Fruit fly (Drosophila melanogaster): Measurements from ENCODE around the gene Gal.

dm6 chr2L:5983236-5983635 lies 23.4 kb downstream of the Gal start:
- TF ChIP-seq Crg-1 (GFP tag; optimal IDR thresholded peaks at IDR 0.05) = no peak
- TF ChIP-seq CG33017 (tag; optimal IDR thresholded peaks at IDR 0.05) = no peak
- no peak for TF ChIP-seq Hr96 (GFP tag; optimal IDR thresholded peaks at IDR 0.05)
